Fruit fly (Drosophila melanogaster) whole organism, prepupa: Measurements from ENCODE around the gene Cdc14.

Experiments
- CG3032 ChIP-seq: fragments of 200-800 bp; optimal IDR thresholded peaks from 2 replicates; lab custom pipeline; 2019; ENCODE audit warnings: missing biosample characterization, mild to moderate bottlenecking, missing genetic modification characterization, moderate library complexity
- Ets21C ChIP-seq: fragments of 200-800 bp; sonication (Bioruptor generic); optimal IDR thresholded peaks from 3 replicates; lab custom pipeline; 2016; ENCODE audit warnings: missing biosample characterization, missing genetic modification characterization
- Sox14 ChIP-seq: fragments of 200-800 bp; sonication (Bioruptor generic); optimal IDR thresholded peaks from 3 replicates; lab custom pipeline; 2016; ENCODE audit warnings: missing biosample characterization, missing genetic modification characterization

DNA sequence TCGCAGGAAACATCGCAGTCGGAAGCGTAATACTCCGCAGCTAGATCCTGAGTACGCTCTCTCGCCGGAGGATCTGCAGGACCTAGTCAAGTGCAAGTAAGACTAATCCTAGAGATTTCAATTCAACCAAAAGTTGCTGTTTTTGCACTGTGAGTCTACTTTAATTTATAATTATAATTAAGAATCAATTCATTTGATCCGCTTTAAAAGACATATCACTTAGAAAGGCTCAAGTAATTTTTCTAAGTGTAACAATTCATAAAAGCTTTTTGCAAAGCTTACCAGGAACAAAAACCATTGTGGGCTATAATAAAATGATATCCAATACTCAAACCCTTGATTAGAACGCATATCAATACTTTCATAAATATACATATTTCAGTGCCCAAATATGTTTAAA, 53.7 kb downstream of the Cdc14 start:
- TF ChIP-seq Sox14 (GFP tag; lab: Kevin White, UChicago) = no peak
- no peak for TF ChIP-seq Ets21C (GFP tag; lab: Kevin White, UChicago)
- TF ChIP-seq CG3032 (tag; lab: Kevin White, UChicago) = no peak
